Worm (Caenorhabditis elegans): ENCODE data around the gene trpl-5.

- TF ChIP-seq ztf-4 (tag; optimal IDR thresholded peaks at IDR 0.05) = no peak
- no peak for TF ChIP-seq lin-15B (tag; optimal IDR thresholded peaks at IDR 0.05)
- TF ChIP-seq pax-3 (tag; optimal IDR thresholded peaks at IDR 0.05) = no peak
Measured at ce11 chrII:2114488-2114887, 24.1 kb upstream of the trpl-5 start.

Data from whole organism, L1 larva.